Fruit fly (Drosophila melanogaster): Measurements from ENCODE around the gene RpS10b.

The RpS10b gene

DNA sequence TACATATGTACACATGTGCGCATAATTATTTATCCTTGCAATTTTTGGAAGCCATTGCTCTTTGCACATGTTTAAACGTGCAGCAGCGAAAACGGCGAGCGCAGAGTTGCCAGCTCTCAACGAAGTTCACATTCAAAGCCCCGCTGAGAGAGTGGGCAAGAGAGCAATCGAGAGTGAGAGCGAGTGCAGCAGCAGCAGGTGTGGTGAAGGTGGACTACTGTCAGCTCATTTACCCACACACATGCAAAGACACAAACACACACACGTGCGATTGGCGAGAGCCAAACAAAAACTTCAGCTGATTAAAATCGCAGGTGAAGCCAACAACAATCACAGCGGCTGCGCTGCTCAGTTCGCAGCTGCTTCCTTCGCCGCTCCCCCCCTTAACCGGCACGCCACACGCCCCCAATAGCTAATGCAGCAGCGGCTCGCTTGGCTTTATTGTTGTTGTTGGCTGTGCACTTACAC is 33.6 kb downstream of the RpS10b start:
- TF ChIP-seq CG3032 (tag; optimal IDR thresholded peaks at IDR 0.05) = no peak
- TF ChIP-seq CG8632 (GFP tag; optimal IDR thresholded peaks at IDR 0.05) = no peak
- TF ChIP-seq CG6854 (GFP tag; optimal IDR thresholded peaks at IDR 0.05) = peak; percentile 25
- TF ChIP-seq CG1621 (tag; optimal IDR thresholded peaks at IDR 0.05) = peak; percentile 24
- no peak for TF ChIP-seq CG6792 (GFP tag; optimal IDR thresholded peaks at IDR 0.05)
- no peak for TF ChIP-seq Eip93F (GFP tag; optimal IDR thresholded peaks at IDR 0.05)
- TF ChIP-seq Eip78C (GFP tag) = peak; percentile 63
- TF ChIP-seq CG8119 (GFP tag; IDR thresholded peaks at IDR 0.05) = peak; percentile 47; the same call in 2 of the 3 replicates
- TF ChIP-seq CG31627 (GFP tag; optimal IDR thresholded peaks at IDR 0.05) = no peak
- peak; percentile 32; the same call in 1 of the 2 replicates for TF ChIP-seq CG15336 (GFP tag; IDR thresholded peaks at IDR 0.05)
- peak; percentile 14 for TF ChIP-seq Sox14 (GFP tag; optimal IDR thresholded peaks at IDR 0.05)

dm6 chrX:19637002-19637420 is 39.2 kb downstream of the RpS10b start:
- TF ChIP-seq CG6792 (GFP tag; optimal IDR thresholded peaks at IDR 0.05) = no peak
- no peak for TF ChIP-seq CG31627 (GFP tag; optimal IDR thresholded peaks at IDR 0.05)
- no peak for TF ChIP-seq CG4318 (GFP tag; optimal IDR thresholded peaks at IDR 0.05)
- no peak for TF ChIP-seq CG9139 (GFP tag; optimal IDR thresholded peaks at IDR 0.05)
- no peak for TF ChIP-seq fd85E (GFP tag; optimal IDR thresholded peaks at IDR 0.05)
- peak; percentile 6 for TF ChIP-seq CG3032 (tag; optimal IDR thresholded peaks at IDR 0.05)
- TF ChIP-seq CG8119 (GFP tag; IDR thresholded peaks at IDR 0.05) = no peak
- TF ChIP-seq eg (GFP tag; IDR thresholded peaks at IDR 0.05) = peak; percentile 45; the same call in 1 of the 3 replicates
- no peak for TF ChIP-seq pdm3 (GFP tag; optimal IDR thresholded peaks at IDR 0.05)
- peak; percentile 8 for TF ChIP-seq cyc (GFP tag; optimal IDR thresholded peaks at IDR 0.05)
- TF ChIP-seq Sox15 (GFP tag; optimal IDR thresholded peaks at IDR 0.05) = no peak
- TF ChIP-seq Blimp-1 (GFP tag; optimal IDR thresholded peaks at IDR 0.05) = no peak
- peak; percentile 30 for TF ChIP-seq CG1621 (tag; optimal IDR thresholded peaks at IDR 0.05)
- TF ChIP-seq Met (GFP tag; optimal IDR thresholded peaks at IDR 0.05) = no peak
- TF ChIP-seq spab (GFP tag; optimal IDR thresholded peaks at IDR 0.05) = no peak
- no peak for TF ChIP-seq CG11762 (GFP tag; optimal IDR thresholded peaks at IDR 0.05; ENCODE audit: insufficient read depth)
- TF ChIP-seq Sox102F (GFP tag; optimal IDR thresholded peaks at IDR 0.05) = no peak
- TF ChIP-seq esn (GFP tag; optimal IDR thresholded peaks at IDR 0.05) = peak; percentile 31
- TF ChIP-seq topi (GFP tag; optimal IDR thresholded peaks at IDR 0.05) = peak; percentile 3
- no peak for TF ChIP-seq Gug (GFP tag; IDR thresholded peaks at IDR 0.05)
- TF ChIP-seq CG11902 (GFP tag; optimal IDR thresholded peaks at IDR 0.05) = no peak
- TF ChIP-seq CG32006 (GFP tag; optimal IDR thresholded peaks at IDR 0.05) = no peak
- TF ChIP-seq CG15336 (GFP tag; IDR thresholded peaks at IDR 0.05) = 0 out of 2 replicates have a peak, but pooled peaks have one; percentile 12
- TF ChIP-seq dsx (GFP tag; optimal IDR thresholded peaks at IDR 0.05; ENCODE audit: poor library complexity, severe bottlenecking) = no peak
- TF ChIP-seq CG8632 (GFP tag; optimal IDR thresholded peaks at IDR 0.05) = no peak
- no peak for TF ChIP-seq Hr4 (GFP tag; optimal IDR thresholded peaks at IDR 0.05)
- peak; percentile 48; the same call in 2 of the 3 replicates for TF ChIP-seq CG6163 (GFP tag; IDR thresholded peaks at IDR 0.05)
- no peak for TF ChIP-seq CG6276 (GFP tag; optimal IDR thresholded peaks at IDR 0.05)
- TF ChIP-seq Hr38 (GFP tag; optimal IDR thresholded peaks at IDR 0.05) = no peak
- TF ChIP-seq CG10631 (GFP tag; optimal IDR thresholded peaks at IDR 0.05) = no peak
- TF ChIP-seq Eip78C (GFP tag) = peak; percentile 57
- no peak for TF ChIP-seq Smox (GFP tag; optimal IDR thresholded peaks at IDR 0.05)
- TF ChIP-seq CG7368 (GFP tag; optimal IDR thresholded peaks at IDR 0.05) = no peak
- TF ChIP-seq CG6854 (GFP tag; optimal IDR thresholded peaks at IDR 0.05) = peak; percentile 22
- TF ChIP-seq CG3919 (GFP tag; optimal IDR thresholded peaks at IDR 0.05) = peak; percentile 13
- TF ChIP-seq salr (GFP tag; optimal IDR thresholded peaks at IDR 0.05) = no peak
- TF ChIP-seq fkh (GFP tag; optimal IDR thresholded peaks at IDR 0.05) = peak; percentile 30
- TF ChIP-seq CG10669 (GFP tag; optimal IDR thresholded peaks at IDR 0.05) = no peak
- TF ChIP-seq CG34406 (GFP tag; optimal IDR thresholded peaks at IDR 0.05) = no peak
- TF ChIP-seq Eip75B (GFP tag; optimal IDR thresholded peaks at IDR 0.05) = no peak
- TF ChIP-seq Ets96B (tag; optimal IDR thresholded peaks at IDR 0.05) = no peak
- TF ChIP-seq dac (GFP tag; optimal IDR thresholded peaks at IDR 0.05) = no peak
- no peak for TF ChIP-seq Lpt (GFP tag; optimal IDR thresholded peaks at IDR 0.05)
- TF ChIP-seq ss (GFP tag; optimal IDR thresholded peaks at IDR 0.05) = peak; percentile 16 to 58
- TF ChIP-seq vri (GFP tag; optimal IDR thresholded peaks at IDR 0.05) = peak; percentile 35
- no peak for TF ChIP-seq achi (GFP tag; optimal IDR thresholded peaks at IDR 0.05)
- peak; percentile 12 for TF ChIP-seq Sox14 (GFP tag; optimal IDR thresholded peaks at IDR 0.05)
- TF ChIP-seq Eip93F (GFP tag; optimal IDR thresholded peaks at IDR 0.05) = no peak
